Worm (Caenorhabditis elegans): ENCODE results near the gene E04F6.10.

- no peak for TF ChIP-seq aly-2 (tag; optimal IDR thresholded peaks at IDR 0.05)
- no peak for TF ChIP-seq D1046.2 (GFP tag; IDR thresholded peaks at IDR 0.05)
Measured at ce11 chrII:7245576-7245975, 28.6 kb upstream of the E04F6.10 start, which contains the start of gene skpo-3.
